Worm (Caenorhabditis elegans): Measurements from ENCODE around the gene ZK546.5.

DNA sequence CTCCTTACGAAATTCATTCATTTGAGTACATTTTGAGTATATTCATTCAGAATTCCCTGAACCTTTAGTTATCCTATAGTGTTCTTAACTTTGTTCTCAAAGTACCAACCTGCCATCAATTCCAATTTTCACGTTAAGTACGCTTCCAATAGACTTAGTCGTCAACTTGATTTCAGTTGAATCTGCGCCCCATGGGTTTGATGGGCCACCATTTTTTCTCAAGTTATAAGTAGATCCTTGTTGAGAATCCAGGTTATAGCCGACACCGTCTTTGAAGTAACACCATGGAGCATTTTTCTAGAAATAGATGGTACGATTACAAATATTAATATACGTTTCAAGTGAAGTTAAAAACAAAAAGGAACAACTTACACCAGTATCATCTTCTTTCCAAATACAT, 10.9 kb upstream of the ZK546.5 start:
- TF ChIP-seq flt-1 (GFP tag; IDR thresholded peaks at IDR 0.05), result no peak
- TF ChIP-seq cog-1 (tag; optimal IDR thresholded peaks at IDR 0.05), result no peak
- TF ChIP-seq klf-2 (GFP tag; conservative IDR thresholded peaks at IDR 0.05), result no peak
- no peak for TF ChIP-seq ztf-23 (GFP tag; IDR thresholded peaks at IDR 0.05)
- TF ChIP-seq T22C8.4 (GFP tag; IDR thresholded peaks at IDR 0.05), result no peak
- TF ChIP-seq ztf-29 (GFP tag; IDR thresholded peaks at IDR 0.05), result no peak
